Worm (Caenorhabditis elegans): ENCODE data around the gene nspb-3.

DNA sequence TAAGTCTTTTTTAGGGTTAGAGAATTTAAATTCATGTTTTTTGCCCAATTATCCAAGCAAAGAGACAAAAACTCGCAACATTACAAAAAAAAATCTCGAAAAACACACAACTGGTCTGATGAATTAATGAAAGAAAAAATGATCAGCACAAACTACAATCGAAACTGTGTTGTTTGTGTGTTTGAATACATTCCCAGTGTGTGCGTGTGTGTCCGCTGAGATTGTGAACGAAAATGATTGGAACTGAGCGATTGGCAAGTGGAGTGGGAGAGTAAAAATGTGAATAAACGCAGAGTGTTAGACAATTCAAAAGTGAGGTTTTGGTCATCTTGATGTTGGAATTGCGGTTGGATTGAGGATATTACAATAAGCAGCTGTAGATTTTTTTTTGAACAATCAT is 11.8 kb upstream of the nspb-3 start:
- TF ChIP-seq ztf-4 (tag; optimal IDR thresholded peaks at IDR 0.05) (no peak), fkh-10 (GFP tag; optimal IDR thresholded peaks at IDR 0.05) (no peak), nhr-237 (tag; optimal IDR thresholded peaks at IDR 0.05) (no peak), ceh-82 (tag; optimal IDR thresholded peaks at IDR 0.05) (no peak), R02D3.7 (tag; optimal IDR thresholded peaks at IDR 0.05) (no peak), zag-1 (tag; optimal IDR thresholded peaks at IDR 0.05) (no peak), skn-1 (tag; optimal IDR thresholded peaks at IDR 0.05) (no peak), lin-39 (tag; optimal IDR thresholded peaks at IDR 0.05) (no peak), nfya-1 (tag; optimal IDR thresholded peaks at IDR 0.05; ENCODE audit: insufficient read depth) (no peak), ZK546.5 (tag; optimal IDR thresholded peaks at IDR 0.05) (no peak), pha-4 (tag; optimal IDR thresholded peaks at IDR 0.05) (peak; percentile 38), snpc-4 (tag; optimal IDR thresholded peaks at IDR 0.05) (no peak), unc-39 (tag; optimal IDR thresholded peaks at IDR 0.05) (no peak)

Measured in whole organism, L3 larva.